Fruit fly (Drosophila melanogaster): ENCODE results near the gene RecQ5.
A peak's percentile ranks its signal among the peaks of the same experiment; 100 is the strongest.

Gene RecQ5

dm6 chr3L:14647210-14647869, 15.5 kb upstream of the RecQ5 start (continued):
- peak; percentile 73 for TF ChIP-seq lbe (GFP tag; optimal IDR thresholded peaks at IDR 0.05)
- peak; percentile 57; the same call in 1 of the 2 replicates for TF ChIP-seq crol (GFP tag; IDR thresholded peaks at IDR 0.05)
- TF ChIP-seq Drgx (GFP tag; IDR thresholded peaks at IDR 0.05) = peak; percentile 72

- TF ChIP-seq Pdp1 (GFP tag; optimal IDR thresholded peaks at IDR 0.05) = peak in 1 of 2 experiments; percentile 28
- no peak for TF ChIP-seq wdn (GFP tag; IDR thresholded peaks at IDR 0.05)
- 0 out of 3 replicates have a peak, but pooled peaks have one; percentile 16 for TF ChIP-seq ci (GFP tag; IDR thresholded peaks at IDR 0.05)
Observed at dm6 chr3L:14645934-14646333, 14.1 kb upstream of the RecQ5 start.

DNA sequence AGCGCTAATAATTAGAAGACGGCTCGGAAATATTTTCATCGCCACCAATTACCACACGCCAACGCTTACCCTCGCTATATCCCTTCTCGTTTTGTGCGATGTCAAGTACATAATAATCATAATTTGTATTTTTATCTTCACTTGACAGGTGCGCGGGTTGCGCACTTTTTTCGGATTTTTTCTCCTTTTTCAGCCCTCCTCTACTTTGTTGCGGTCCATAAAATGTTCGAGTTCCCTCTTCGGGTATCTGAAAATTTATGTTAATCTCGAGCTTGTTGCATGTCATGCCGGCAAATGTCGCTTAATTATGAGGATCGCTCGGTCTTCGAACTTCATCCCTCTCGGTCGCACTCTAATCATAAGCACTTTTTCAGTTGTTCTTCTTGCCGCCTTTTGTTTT, 13.2 kb upstream of the RecQ5 start:
- TF ChIP-seq Dfd (GFP tag; optimal IDR thresholded peaks at IDR 0.05) (no peak), crp (GFP tag; optimal IDR thresholded peaks at IDR 0.05) (no peak), CG5180 (GFP tag; optimal IDR thresholded peaks at IDR 0.05) (peak; percentile 16), zen2 (GFP tag; IDR thresholded peaks at IDR 0.05; ENCODE audit: partially characterized antibody) (no peak), CG15601 (tag; optimal IDR thresholded peaks at IDR 0.05) (no peak), CG4617 (GFP tag; optimal IDR thresholded peaks at IDR 0.05; ENCODE audit: borderline replicate concordance) (no peak), Deaf1 (tag; optimal IDR thresholded peaks at IDR 0.05) (no peak), gsb (GFP tag; IDR thresholded peaks at IDR 0.05) (no peak), CG13624 (GFP tag; optimal IDR thresholded peaks at IDR 0.05) (no peak), Ravus (GFP tag; IDR thresholded peaks at IDR 0.05) (no peak), ase (GFP tag; IDR thresholded peaks at IDR 0.05) (no peak), Dll (GFP tag; IDR thresholded peaks at IDR 0.05; ENCODE audit: partially characterized antibody) (0 out of 4 replicates have a peak, but pooled peaks have one; percentile 40), bowl (GFP tag; IDR thresholded peaks at IDR 0.05) (no peak), sqz (GFP tag; optimal IDR thresholded peaks at IDR 0.05) (peak; percentile 0), GATAe (GFP tag; conservative IDR thresholded peaks at IDR 0.05) (no peak), hkb (optimal IDR thresholded peaks at IDR 0.05) (no peak), hkb (GFP tag; IDR thresholded peaks at IDR 0.05) (no peak), H15 (GFP tag; IDR thresholded peaks at IDR 0.05) (no peak), scrt (GFP tag; optimal IDR thresholded peaks at IDR 0.05) (peak; percentile 8), CG6689 (GFP tag; IDR thresholded peaks at IDR 0.05) (no peak), CG8478 (optimal IDR thresholded peaks at IDR 0.05) (no peak), gem (tag; optimal IDR thresholded peaks at IDR 0.05) (no peak), Hr78 (GFP tag; optimal IDR thresholded peaks at IDR 0.05) (no peak), NC2β (GFP tag; optimal IDR thresholded peaks at IDR 0.05) (no peak), CG7745 (tag; optimal IDR thresholded peaks at IDR 0.05) (peak; percentile 40), sens (GFP tag) (peak; percentile 69), Hey (tag; optimal IDR thresholded peaks at IDR 0.05) (no peak)

- peak; percentile 82 for TF ChIP-seq kni (GFP tag; optimal IDR thresholded peaks at IDR 0.05)
- TF ChIP-seq pros (GFP tag; optimal IDR thresholded peaks at IDR 0.05) = peak; percentile 70
- peak; percentile 44 for TF ChIP-seq cg (GFP tag; optimal IDR thresholded peaks at IDR 0.05)
- TF ChIP-seq crol (GFP tag; IDR thresholded peaks at IDR 0.05) = peak; percentile 35; the same call in 1 of the 2 replicates
- no peak for TF ChIP-seq psq (GFP tag; optimal IDR thresholded peaks at IDR 0.05)
- TF ChIP-seq stwl (tag; optimal IDR thresholded peaks at IDR 0.05) = no peak
- TF ChIP-seq CG2199 (GFP tag; IDR thresholded peaks at IDR 0.05) = 0 out of 3 replicates have a peak, but pooled peaks have one; percentile 18
- no peak for TF ChIP-seq pfk (GFP tag; optimal IDR thresholded peaks at IDR 0.05)
- TF ChIP-seq CG4328 (GFP tag; optimal IDR thresholded peaks at IDR 0.05) = no peak
- TF ChIP-seq CG15269 (tag; optimal IDR thresholded peaks at IDR 0.05) = peak; percentile 35
- TF ChIP-seq CG10431 (GFP tag; optimal IDR thresholded peaks at IDR 0.05) = peak; percentile 81
- TF ChIP-seq twi (tag; optimal IDR thresholded peaks at IDR 0.05) = peak; percentile 81
- TF ChIP-seq ftz-f1 (GFP tag; optimal IDR thresholded peaks at IDR 0.05) = no peak
- peak in 1 of 3 experiments; percentile 95 for TF ChIP-seq Stat92E (GFP tag; optimal IDR thresholded peaks at IDR 0.05)
- 0 out of 3 replicates have a peak, but pooled peaks have one; percentile 22 for TF ChIP-seq so (GFP tag; IDR thresholded peaks at IDR 0.05)
Observed at dm6 chr3L:14643692-14644091, 11.8 kb upstream of the RecQ5 start.
